Worm (Caenorhabditis elegans): ENCODE results near the gene idpb-2.
A peak's percentile ranks its signal among the peaks of the same experiment; 100 is the strongest.

idpb-2 gene

DNA sequence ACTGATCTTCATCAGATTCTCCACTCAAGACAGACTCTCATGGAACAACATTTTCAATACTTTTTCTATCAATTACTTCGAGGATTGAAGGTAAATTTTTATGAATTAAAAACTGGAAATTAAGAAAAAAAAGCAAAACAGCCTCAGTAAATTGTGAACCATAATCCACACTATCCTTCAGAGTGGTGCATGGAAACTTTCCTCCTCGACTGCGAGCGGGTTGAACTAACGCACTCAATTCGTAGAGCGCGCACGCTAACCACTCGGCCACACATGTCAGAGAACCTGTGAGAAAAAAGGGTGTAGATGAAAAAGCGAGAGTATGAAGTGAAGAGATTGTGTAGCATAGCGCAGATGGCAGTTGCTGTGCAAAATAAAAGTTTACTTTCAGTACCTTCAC, 35.6 kb upstream of the idpb-2 start (continued):
- no peak for TF ChIP-seq zip-4 (GFP tag; optimal IDR thresholded peaks at IDR 0.05)
- TF ChIP-seq ama-1 (optimal IDR thresholded peaks at IDR 0.05), result peak; percentile 60
- TF ChIP-seq aly-2 (tag; optimal IDR thresholded peaks at IDR 0.05), result peak; percentile 78
- TF ChIP-seq fkh-10 (GFP tag; optimal IDR thresholded peaks at IDR 0.05), result peak; percentile 51
- TF ChIP-seq rnt-1 (tag; optimal IDR thresholded peaks at IDR 0.05), result peak; percentile 70
- peak; percentile 43 to 78 (median 52) for TF ChIP-seq ceh-82 (tag; optimal IDR thresholded peaks at IDR 0.05)
- peak; percentile 66 to 83 for TF ChIP-seq lsy-2 (tag; optimal IDR thresholded peaks at IDR 0.05)
- peak; percentile 76 for TF ChIP-seq snu-23 (GFP tag; optimal IDR thresholded peaks at IDR 0.05)
- peak; percentile 63 for TF ChIP-seq swsn-7 (tag; optimal IDR thresholded peaks at IDR 0.05)
- TF ChIP-seq xbp-1 (tag; optimal IDR thresholded peaks at IDR 0.05), result peak; percentile 58
- TF ChIP-seq fkh-4 (tag; optimal IDR thresholded peaks at IDR 0.05; ENCODE audit: borderline replicate concordance), result no peak
- TF ChIP-seq nhr-19 (GFP tag; conservative IDR thresholded peaks at IDR 0.05), result peak; percentile 68
- peak; percentile 36 for TF ChIP-seq unc-130 (tag; optimal IDR thresholded peaks at IDR 0.05)
- TF ChIP-seq fos-1 (tag; optimal IDR thresholded peaks at IDR 0.05), result peak; percentile 76
- TF ChIP-seq lin-13 (GFP tag; optimal IDR thresholded peaks at IDR 0.05), result no peak

DNA sequence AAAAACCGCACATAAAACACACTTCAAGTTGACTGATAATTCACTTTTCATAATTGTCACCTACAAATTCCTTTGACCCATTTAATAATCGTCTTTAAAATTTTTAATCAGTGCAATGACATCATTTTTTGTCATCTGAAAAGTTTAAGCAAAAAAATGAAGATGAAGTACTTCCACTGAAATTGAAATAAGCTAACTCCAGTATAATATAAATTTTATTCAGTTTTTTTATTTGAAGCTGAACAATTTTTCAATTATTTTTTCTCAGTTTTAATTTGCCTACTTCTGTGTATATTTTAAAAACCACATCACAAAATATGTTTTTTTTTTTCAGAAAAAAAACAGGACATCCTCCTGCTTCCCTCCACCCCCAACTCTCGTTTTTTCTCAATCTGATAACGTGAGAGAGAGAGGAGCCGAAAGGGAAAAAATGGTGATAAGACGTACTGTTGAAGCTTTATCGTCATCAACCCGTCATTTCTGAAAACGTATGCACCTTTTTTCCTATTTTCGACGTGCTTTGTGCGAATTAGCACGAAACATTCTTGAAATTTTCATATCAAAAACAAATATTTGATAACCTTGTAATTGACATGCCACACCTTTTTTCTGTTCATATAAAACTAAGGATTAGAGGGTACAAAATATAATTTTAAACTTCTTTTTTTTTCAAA, 34.5 kb upstream of the idpb-2 start, which contains the start of the genes C04G6.11 and mpk-2:
Gene C04G6.11, minus strand, starts transcription at position 51 of the 674 bp plus-strand sequence.
Gene mpk-2, plus strand, starts transcription at position 335 of the 674 bp plus-strand sequence.
- TF ChIP-seq nhr-77 (tag; optimal IDR thresholded peaks at IDR 0.05), result no peak
- peak in 1 of 2 experiments; percentile 9 for TF ChIP-seq lin-35 (GFP tag; optimal IDR thresholded peaks at IDR 0.05)
- TF ChIP-seq elt-2 (tag; optimal IDR thresholded peaks at IDR 0.05), result peak; percentile 95
- peak; percentile 12 for TF ChIP-seq blmp-1 (tag; optimal IDR thresholded peaks at IDR 0.05)

DNA sequence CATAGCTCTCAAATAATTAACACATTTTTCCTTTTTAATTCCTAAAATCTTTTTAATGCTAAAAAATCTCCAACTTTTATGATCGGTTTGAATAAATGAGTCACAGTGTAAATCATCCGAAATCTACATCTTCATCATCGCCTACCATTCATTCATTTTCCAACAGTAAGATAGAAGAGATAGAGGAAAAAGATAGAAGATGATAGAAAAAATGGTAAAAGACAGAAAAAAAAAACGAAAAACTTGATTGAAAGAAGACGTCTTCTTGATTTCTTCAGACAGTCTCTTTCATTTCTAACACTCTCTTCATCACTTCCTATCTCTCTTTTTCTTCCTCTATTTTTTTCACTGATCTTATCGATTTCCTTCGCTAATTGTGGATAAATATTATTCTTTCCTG, 33.8 kb upstream of the idpb-2 start:
- no peak for TF ChIP-seq F16B12.6 (tag; optimal IDR thresholded peaks at IDR 0.05)
- TF ChIP-seq sox-4 (tag; optimal IDR thresholded peaks at IDR 0.05), result no peak
- peak; percentile 48 for TF ChIP-seq blmp-1 (tag; optimal IDR thresholded peaks at IDR 0.05)
- TF ChIP-seq dpl-1 (GFP tag; optimal IDR thresholded peaks at IDR 0.05), result peak in 1 of 3 experiments; percentile 6
- TF ChIP-seq nhr-85 (tag), result peak; percentile 81
- TF ChIP-seq lin-14 (GFP tag; optimal IDR thresholded peaks at IDR 0.05), result peak; percentile 62

DNA sequence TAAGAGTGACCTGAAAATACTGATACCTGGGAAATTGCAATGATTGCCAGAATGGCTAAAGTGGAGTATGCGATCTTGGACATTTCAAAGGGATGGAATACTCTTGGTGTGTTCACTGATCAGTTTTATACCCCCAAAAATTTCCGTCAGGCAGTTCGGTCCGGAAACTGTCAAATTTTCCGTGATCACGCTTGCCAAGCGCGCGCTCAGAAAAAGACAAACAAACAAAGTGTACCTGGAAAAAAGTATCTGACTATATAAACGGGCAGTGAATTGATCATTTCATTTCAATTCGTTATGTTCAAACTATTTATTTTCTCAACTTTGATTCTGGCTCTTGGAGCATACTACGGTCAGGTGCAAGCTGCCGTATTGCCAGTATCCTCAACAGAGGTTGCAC, 32.3 kb upstream of the idpb-2 start, which contains the start of the genes idpb-3 and idpb-1:
Gene idpb-3, minus strand, starts transcription at position 101 of the 400 bp plus-strand sequence.
Gene idpb-1, plus strand, starts transcription at position 284 of the 400 bp plus-strand sequence.
- TF ChIP-seq ceh-82 (tag; optimal IDR thresholded peaks at IDR 0.05), result no peak
- no peak for TF ChIP-seq efl-1 (optimal IDR thresholded peaks at IDR 0.05)
- peak in 1 of 2 experiments; percentile 53 for TF ChIP-seq efl-1 (GFP tag; optimal IDR thresholded peaks at IDR 0.05 in 1 of 2)

ce11 chrII:5099649-5100048, 30.2 kb upstream of the idpb-2 start, which contains the start of gene C04G6.6:
TSS of gene C04G6.6 (minus strand) at chrII:5099749.
- TF ChIP-seq Y116A8C.19 (tag; optimal IDR thresholded peaks at IDR 0.05; ENCODE audit: borderline replicate concordance) (no peak), swsn-7 (tag; optimal IDR thresholded peaks at IDR 0.05) (no peak), blmp-1 (tag; optimal IDR thresholded peaks at IDR 0.05) (no peak), aly-2 (tag; optimal IDR thresholded peaks at IDR 0.05) (no peak), zag-1 (tag; optimal IDR thresholded peaks at IDR 0.05) (no peak), nhr-90 (tag; optimal IDR thresholded peaks at IDR 0.05; ENCODE audit: poor library complexity) (no peak), grh-1 (GFP tag; IDR thresholded peaks at IDR 0.05) (no peak), unc-30 (tag; optimal IDR thresholded peaks at IDR 0.05) (no peak), ceh-88 (GFP tag; IDR thresholded peaks at IDR 0.05) (no peak)

- TF ChIP-seq C04F5.9 (tag; optimal IDR thresholded peaks at IDR 0.05), result no peak
- TF ChIP-seq ets-5 (GFP tag; IDR thresholded peaks at IDR 0.05), result no peak
- TF ChIP-seq fkh-10 (GFP tag; optimal IDR thresholded peaks at IDR 0.05), result no peak
- TF ChIP-seq swsn-7 (tag; optimal IDR thresholded peaks at IDR 0.05), result no peak
- no peak for TF ChIP-seq C34B4.2 (tag; optimal IDR thresholded peaks at IDR 0.05)
- TF ChIP-seq elt-3 (tag; optimal IDR thresholded peaks at IDR 0.05), result no peak
- no peak for TF ChIP-seq rnt-1 (tag; optimal IDR thresholded peaks at IDR 0.05)
- no peak for TF ChIP-seq nhr-76 (tag; optimal IDR thresholded peaks at IDR 0.05)
- TF ChIP-seq sup-37 (GFP tag; optimal IDR thresholded peaks at IDR 0.05), result no peak
- TF ChIP-seq nhr-85 (tag), result no peak
- no peak for TF ChIP-seq ceh-82 (tag; optimal IDR thresholded peaks at IDR 0.05)
- no peak for TF ChIP-seq unc-62 (GFP tag; optimal IDR thresholded peaks at IDR 0.05)
- no peak for TF ChIP-seq unc-30 (tag; optimal IDR thresholded peaks at IDR 0.05)
- TF ChIP-seq skn-1 (tag; optimal IDR thresholded peaks at IDR 0.05), result no peak
- no peak for TF ChIP-seq dpl-1 (GFP tag; optimal IDR thresholded peaks at IDR 0.05)
- no peak for TF ChIP-seq nhr-90 (tag; optimal IDR thresholded peaks at IDR 0.05; ENCODE audit: poor library complexity)
- no peak for TF ChIP-seq blmp-1 (tag; optimal IDR thresholded peaks at IDR 0.05)
These were observed 29.6 kb upstream of the idpb-2 start for ce11 chrII:5099034-5099433.

Data from whole organism, L1 larva.